Worm (Caenorhabditis elegans) whole organism, mixed stage, embryonic: Measurements from ENCODE around the gene EGAP9.4.
"Not testable (repeated sequence)": the region's sequence is repeated elsewhere in the genome, so short reads cannot be mapped to it uniquely, and the experiment has no call there.

Experiments used
- M03D4.4 ChIP-seq: sonication (generic microtip); optimal IDR thresholded peaks from 2 replicates; lab custom pipeline; 2017; ENCODE audit warnings: mild to moderate bottlenecking, missing genetic modification characterization, missing compliant biosample characterization
- bed-3 ChIP-seq: fragments of 200-800 bp; sonication (Bioruptor generic); optimal IDR thresholded peaks from 3 replicates; lab custom pipeline; 2018; ENCODE audit warnings: mild to moderate bottlenecking, missing genetic modification characterization, moderate library complexity, missing compliant biosample characterization
- blmp-1 ChIP-seq: fragments of 150-350 bp; optimal IDR thresholded peaks from 2 replicates; lab custom pipeline; 2014; ENCODE audit warnings: missing biosample characterization, missing genetic modification characterization
- ceh-39 ChIP-seq: fragments of 150-350 bp; optimal IDR thresholded peaks from 2 replicates; lab custom pipeline; 2014; ENCODE audit warnings: missing biosample characterization, missing genetic modification characterization
- ceh-43 ChIP-seq: fragments of 200-800 bp; sonication (Bioruptor generic); optimal IDR thresholded peaks from 2 replicates; lab custom pipeline; 2018; ENCODE audit warnings: mild to moderate bottlenecking, missing genetic modification characterization, moderate library complexity, missing compliant biosample characterization
- ceh-83 ChIP-seq: fragments of 200-800 bp; sonication (Bioruptor generic); optimal IDR thresholded peaks from 2 replicates; lab custom pipeline; 2018; ENCODE audit warnings: mild to moderate bottlenecking, missing genetic modification characterization, missing compliant biosample characterization
- ces-1 ChIP-seq: fragments of 150-350 bp; optimal IDR thresholded peaks from 2 replicates; lab custom pipeline; 2014; ENCODE audit warnings: missing biosample characterization, missing genetic modification reagents, missing genetic modification characterization
- cnd-1 ChIP-seq: fragments of 200-800 bp; sonication (Bioruptor generic); optimal IDR thresholded peaks from 2 replicates; lab custom pipeline; 2018; ENCODE audit warnings: mild to moderate bottlenecking, missing genetic modification characterization, missing compliant biosample characterization
- elt-1 ChIP-seq: sonication (generic microtip); optimal IDR thresholded peaks from 2 replicates; lab custom pipeline; 2017; ENCODE audit warnings: missing genetic modification characterization, mild to moderate bottlenecking, missing compliant biosample characterization, antibody characterized with exemption, moderate library complexity, borderline replicate concordance; ENCODE audit not compliant: insufficient read depth
- elt-3 ChIP-seq: fragments of 150-350 bp; optimal IDR thresholded peaks from 2 replicates; lab custom pipeline; 2014; ENCODE audit warnings: missing biosample characterization, missing genetic modification characterization
- flh-1 ChIP-seq: fragments of 200-800 bp; sonication (Bioruptor generic); optimal IDR thresholded peaks from 2 replicates; lab custom pipeline; 2018; ENCODE audit warnings: mild to moderate bottlenecking, missing genetic modification characterization, moderate library complexity, missing compliant biosample characterization
- ham-2 ChIP-seq: fragments of 200-800 bp; sonication (Bioruptor generic); optimal IDR thresholded peaks from 2 replicates; lab custom pipeline; 2018; ENCODE audit warnings: mild to moderate bottlenecking, missing genetic modification characterization, missing compliant biosample characterization
- hlh-1 ChIP-seq: fragments of 150-350 bp; optimal IDR thresholded peaks from 2 replicates; lab custom pipeline; 2014; ENCODE audit warnings: missing biosample characterization, missing genetic modification reagents, missing genetic modification characterization
- lin-13 ChIP-seq: fragments of 150-350 bp; optimal IDR thresholded peaks from 2 replicates; lab custom pipeline; 2014; ENCODE audit warnings: missing biosample characterization, missing genetic modification characterization
- lin-32 ChIP-seq: fragments of 200-800 bp; sonication (Bioruptor generic); optimal IDR thresholded peaks from 2 replicates; lab custom pipeline; 2018; ENCODE audit warnings: mild to moderate bottlenecking, missing genetic modification characterization, missing compliant biosample characterization
- lsy-2 ChIP-seq: fragments of 150-350 bp; optimal IDR thresholded peaks from 2 replicates; lab custom pipeline; 2014; ENCODE audit warnings: missing biosample characterization, missing genetic modification characterization
- mab-5 ChIP-seq: fragments of 150-350 bp; optimal IDR thresholded peaks from 2 replicates; lab custom pipeline; 2014; ENCODE audit warnings: missing biosample characterization, missing genetic modification characterization
- mep-1 ChIP-seq: fragments of 150-350 bp; optimal IDR thresholded peaks from 2 replicates; lab custom pipeline; 2017; ENCODE audit warnings: missing biosample characterization, missing genetic modification reagents, missing genetic modification characterization, inconsistent platforms
- mls-2 ChIP-seq: sonication (generic microtip); optimal IDR thresholded peaks from 2 replicates; lab custom pipeline; 2016; ENCODE audit warnings: mild to moderate bottlenecking, missing genetic modification characterization, moderate library complexity, missing compliant biosample characterization
- nhr-12 ChIP-seq: fragments of 150-350 bp; optimal IDR thresholded peaks from 2 replicates; lab custom pipeline; 2014; ENCODE audit warnings: missing biosample characterization, missing genetic modification characterization
- nhr-2 ChIP-seq: fragments of 150-350 bp; optimal IDR thresholded peaks from 2 replicates; lab custom pipeline; 2014; ENCODE audit warnings: missing biosample characterization, missing genetic modification characterization
- nhr-237 ChIP-seq: fragments of 150-350 bp; optimal IDR thresholded peaks from 2 replicates; lab custom pipeline; 2014; ENCODE audit warnings: missing biosample characterization, missing genetic modification characterization
- nhr-76 ChIP-seq: sonication (generic microtip); optimal IDR thresholded peaks from 2 replicates; lab custom pipeline; 2017; ENCODE audit warnings: missing biosample characterization, missing genetic modification characterization
- pha-4 ChIP-seq: fragments of 150-350 bp; optimal IDR thresholded peaks from 2 replicates; lab custom pipeline; 2018; ENCODE audit warnings: missing biosample characterization, missing genetic modification reagents, missing genetic modification characterization
- snpc-4 ChIP-seq: fragments of 150-350 bp; optimal IDR thresholded peaks from 2 replicates; lab custom pipeline; 2014; ENCODE audit warnings: missing biosample characterization, missing genetic modification characterization
- sptf-1 ChIP-seq: sonication (generic microtip); optimal IDR thresholded peaks from 2 replicates; lab custom pipeline; 2017; ENCODE audit warnings: mild to moderate bottlenecking, missing genetic modification characterization, moderate library complexity, missing compliant biosample characterization
- unc-120 ChIP-seq: sonication (generic microtip); optimal IDR thresholded peaks from 2 replicates; lab custom pipeline; 2017; ENCODE audit warnings: missing genetic modification characterization, missing compliant biosample characterization; ENCODE audit not compliant: poor library complexity, severe bottlenecking
- unc-39 ChIP-seq: fragments of 150-350 bp; optimal IDR thresholded peaks from 2 replicates; lab custom pipeline; 2014; ENCODE audit warnings: missing biosample characterization, missing genetic modification characterization
- unc-62 ChIP-seq: fragments of 150-350 bp; optimal IDR thresholded peaks from 2 replicates; lab custom pipeline; 2014; ENCODE audit warnings: missing biosample characterization, missing genetic modification reagents, missing genetic modification characterization
- zip-8 ChIP-seq: fragments of 150-350 bp; optimal IDR thresholded peaks from 2 replicates; lab custom pipeline; 2014; ENCODE audit warnings: missing biosample characterization, missing genetic modification characterization
- ztf-11 ChIP-seq: fragments of 150-350 bp; optimal IDR thresholded peaks from 2 replicates; lab custom pipeline; 2014; ENCODE audit warnings: missing biosample characterization, missing genetic modification characterization

Gene EGAP9.4

ce11 chrV:6575406-6576130, 1.1 kb upstream of the EGAP9.4 start, which contains the start of gene fut-2:
fut-2 (minus strand) TSS chrV:6575890.
- TF ChIP-seq mab-5 (tag; lab: Kevin White, UChicago): no peak
- no peak for TF ChIP-seq lsy-2
- no peak for TF ChIP-seq zip-8 (tag; lab: Kevin White, UChicago)
- no peak for TF ChIP-seq snpc-4
- no peak for TF ChIP-seq unc-120 (tag; lab: Kevin White, UChicago)
- TF ChIP-seq ham-2 (GFP tag; lab: Kevin White, UChicago): no peak
- TF ChIP-seq lin-32 (GFP tag; lab: Kevin White, UChicago): no peak
- no peak for TF ChIP-seq blmp-1 (tag; lab: Kevin White, UChicago)
- no peak for TF ChIP-seq mls-2 (tag; lab: Kevin White, UChicago)
- TF ChIP-seq unc-62: no peak
- TF ChIP-seq ztf-11: no peak
- TF ChIP-seq sptf-1 (tag; lab: Kevin White, UChicago): no peak
- no peak for TF ChIP-seq elt-3
- no peak for TF ChIP-seq elt-1
- no peak for TF ChIP-seq M03D4.4
- TF ChIP-seq nhr-76 (tag; lab: Kevin White, UChicago): no peak
- no peak for TF ChIP-seq bed-3 (GFP tag; lab: Kevin White, UChicago)
- no peak for TF ChIP-seq pha-4 (tag; lab: Kevin White, UChicago)
- no peak for TF ChIP-seq mep-1
- no peak for TF ChIP-seq cnd-1

ce11 chrV:6579992-6580391, 3.3 kb downstream of the EGAP9.4 start, which contains the start of gene EGAP9.3:
EGAP9.3 (minus strand) TSS chrV:6580122.
- no peak for TF ChIP-seq snpc-4
- no peak for TF ChIP-seq pha-4 (tag; lab: Kevin White, UChicago)
- TF ChIP-seq ceh-39 (tag; lab: Kevin White, UChicago): no peak
- no peak for TF ChIP-seq flh-1 (GFP tag; lab: Kevin White, UChicago)
- no peak for TF ChIP-seq hlh-1 (tag; lab: Kevin White, UChicago)
- no peak for TF ChIP-seq ztf-11
- no peak for TF ChIP-seq ceh-83
- TF ChIP-seq mls-2 (tag; lab: Kevin White, UChicago): no peak
- no peak for TF ChIP-seq lin-32 (GFP tag; lab: Kevin White, UChicago)
- no peak for TF ChIP-seq blmp-1 (tag; lab: Kevin White, UChicago)
- TF ChIP-seq bed-3 (GFP tag; lab: Kevin White, UChicago): no peak
- TF ChIP-seq elt-1: no peak
- no peak for TF ChIP-seq mab-5 (tag; lab: Kevin White, UChicago)
- no peak for TF ChIP-seq nhr-2 (tag; lab: Kevin White, UChicago)
- no peak for TF ChIP-seq cnd-1
- no peak for TF ChIP-seq elt-3
- no peak for TF ChIP-seq nhr-76 (tag; lab: Kevin White, UChicago)
- no peak for TF ChIP-seq unc-39 (tag; lab: Kevin White, UChicago)

- TF ChIP-seq unc-62, mep-1, nhr-12: not testable (repeated sequence)
Observed at ce11 chrV:6581762-6582161, 5.1 kb downstream of the EGAP9.4 start, which contains the start of gene ZK1055.4. ZK1055.4 (plus strand) TSS chrV:6582062.

- TF ChIP-seq ces-1 (GFP tag; lab: Kevin White, UChicago) (no peak), unc-39 (tag; lab: Kevin White, UChicago) (no peak), cnd-1 (no peak), ceh-39 (tag; lab: Kevin White, UChicago) (no peak), nhr-2 (tag; lab: Kevin White, UChicago) (no peak), mls-2 (tag; lab: Kevin White, UChicago) (no peak), pha-4 (tag; lab: Kevin White, UChicago) (no peak), ceh-43 (GFP tag; lab: Kevin White, UChicago) (no peak), mep-1 (no peak), unc-62 (no peak), lsy-2 (no peak), nhr-237 (tag; lab: Kevin White, UChicago) (no peak), ztf-11 (no peak), lin-13 (tag; lab: Kevin White, UChicago) (no peak), snpc-4 (no peak), blmp-1 (tag; lab: Kevin White, UChicago) (no peak)
- TF ChIP-seq, all 35 proteins: peak for 0
Observed at ce11 chrV:6590283-6590682, 13.6 kb downstream of the EGAP9.4 start, which contains the start of gene ZK1055.2. ZK1055.2 (plus strand) TSS chrV:6590583.
